Worm (Caenorhabditis elegans) whole organism, L2 larva: ENCODE results near the gene srg-24.

ENCODE experiments used
- ZK546.5 ChIP-seq: sonication (generic microtip); optimal IDR thresholded peaks from 2 replicates; lab custom pipeline; 2017; ENCODE audit warnings: missing biosample characterization, missing genetic modification characterization
- alr-1 ChIP-seq: fragments of 150-350 bp; optimal IDR thresholded peaks from 2 replicates; lab custom pipeline; 2014; ENCODE audit warnings: missing biosample characterization, missing genetic modification characterization
- aly-2 ChIP-seq: fragments of 150-350 bp; optimal IDR thresholded peaks from 2 replicates; lab custom pipeline; 2014; ENCODE audit warnings: missing biosample characterization, missing genetic modification characterization
- ama-1 ChIP-seq: fragments of 150-350 bp; optimal IDR thresholded peaks from 2 replicates; lab custom pipeline; 2018; ENCODE audit warnings: inconsistent platforms
- blmp-1 ChIP-seq: sonication (generic microtip); optimal IDR thresholded peaks from 2 replicates; lab custom pipeline; 2017; ENCODE audit warnings: missing genetic modification characterization, mild to moderate bottlenecking, missing compliant biosample characterization, antibody characterized with exemption, moderate library complexity; ENCODE audit not compliant: insufficient read depth
- ceh-82 ChIP-seq: fragments of 150-350 bp; optimal IDR thresholded peaks from 2 replicates; lab custom pipeline; 2014; ENCODE audit warnings: missing biosample characterization, missing genetic modification characterization
- lin-39 ChIP-seq: fragments of 150-350 bp; optimal IDR thresholded peaks from 2 replicates; lab custom pipeline; 2014; ENCODE audit warnings: missing biosample characterization, missing genetic modification reagents, missing genetic modification characterization
- mdl-1 ChIP-seq, 2 experiments: fragments of 150-350 bp in 1 of 2; sonication (generic microtip) in 1 of 2; optimal IDR thresholded peaks; 2 replicates each; lab custom pipeline; 2017; ENCODE audit warnings: missing biosample characterization in 2 of 2, missing genetic modification characterization in 2 of 2
- nhr-237 ChIP-seq: fragments of 150-350 bp; optimal IDR thresholded peaks from 2 replicates; lab custom pipeline; 2014; ENCODE audit warnings: missing biosample characterization, missing genetic modification characterization
- peb-1 ChIP-seq: fragments of 150-350 bp; optimal IDR thresholded peaks from 2 replicates; lab custom pipeline; 2014; ENCODE audit warnings: missing biosample characterization, missing genetic modification characterization
- snpc-4 ChIP-seq: fragments of 150-350 bp; optimal IDR thresholded peaks from 2 replicates; lab custom pipeline; 2014; ENCODE audit warnings: missing biosample characterization, missing genetic modification characterization
- unc-39 ChIP-seq: fragments of 150-350 bp; optimal IDR thresholded peaks from 2 replicates; lab custom pipeline; 2014; ENCODE audit warnings: missing biosample characterization, missing genetic modification characterization
- unc-62 ChIP-seq: fragments of 150-350 bp; optimal IDR thresholded peaks from 2 replicates; lab custom pipeline; 2014; ENCODE audit warnings: missing biosample characterization, missing genetic modification reagents, missing genetic modification characterization

ce11 chrII:3093352-3093751 lies 7.1 kb downstream of the srg-24 start, which contains the start of gene srg-22:
- TF ChIP-seq unc-39 (tag; lab: Kevin White, UChicago), result no peak
- no peak for TF ChIP-seq mdl-1 (tag; optimal IDR thresholded peaks at IDR 0.05; lab: Kevin White, UChicago)
- TF ChIP-seq snpc-4 (tag; lab: Kevin White, UChicago), result no peak
- TF ChIP-seq ZK546.5 (tag; lab: Kevin White, UChicago), result no peak
- no peak for TF ChIP-seq unc-62 (GFP tag; lab: Kevin White, UChicago)
- TF ChIP-seq ceh-82 (tag; lab: Kevin White, UChicago), result no peak
- TF ChIP-seq peb-1 (tag; lab: Kevin White, UChicago), result no peak
- TF ChIP-seq alr-1 (tag; lab: Kevin White, UChicago), result no peak
- TF ChIP-seq lin-39 (tag; lab: Kevin White, UChicago), result no peak
- TF ChIP-seq ama-1, result no peak
- no peak for TF ChIP-seq nhr-237 (tag; lab: Kevin White, UChicago)
- TF ChIP-seq aly-2 (tag; lab: Kevin White, UChicago), result no peak
- TF ChIP-seq blmp-1, result no peak
